Fruit fly (Drosophila melanogaster): ENCODE measurements around the gene spd-2.

dm6 chr3L:16634091-16634490 lies 39.3 kb upstream of the spd-2 start:
- TF ChIP-seq usp (GFP tag; optimal IDR thresholded peaks at IDR 0.05), result no peak
- no peak for TF ChIP-seq psq (optimal IDR thresholded peaks at IDR 0.05)
- TF ChIP-seq Dll (optimal IDR thresholded peaks at IDR 0.05), result no peak

All from whole organism.